Fruit fly (Drosophila melanogaster): Measurements from ENCODE around the gene Pburs.
A peak's percentile ranks its signal among the peaks of the same experiment; 100 is the strongest.

The Pburs gene

DNA sequence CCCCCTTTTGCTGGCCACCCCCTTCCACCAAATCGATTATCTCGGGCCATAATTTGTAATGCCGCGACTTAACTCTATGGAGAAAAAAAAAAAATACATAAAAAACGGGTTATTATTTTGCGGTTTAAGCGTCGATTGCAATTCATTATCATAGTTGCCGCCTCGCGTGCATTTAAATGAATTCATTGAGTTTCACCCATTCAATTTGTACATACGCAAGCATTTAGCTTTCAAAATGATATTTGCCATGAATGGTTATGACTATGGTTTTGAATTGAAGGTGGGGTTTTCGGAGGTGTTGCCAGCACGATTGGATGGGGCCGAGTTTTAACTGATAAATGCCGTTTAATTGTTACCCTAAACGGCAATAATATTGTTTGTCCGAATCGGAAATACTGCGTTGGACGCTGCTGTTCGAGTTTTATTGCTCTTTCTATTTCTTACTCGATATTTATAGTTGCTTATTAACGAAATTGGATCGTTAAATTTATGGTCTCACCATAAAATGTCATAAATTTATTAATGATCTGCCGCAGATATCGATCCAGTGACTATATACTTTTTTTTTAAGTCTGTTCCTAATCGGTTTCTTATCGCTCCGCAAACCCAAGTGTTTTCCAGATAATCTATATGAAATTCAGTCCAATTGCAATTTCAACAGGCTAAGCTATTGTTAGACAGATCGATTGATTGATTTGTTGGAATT, 12.2 kb downstream of the Pburs start:
- TF ChIP-seq CG2129 (GFP tag; IDR thresholded peaks at IDR 0.05; ENCODE audit: partially characterized antibody), result no peak
- no peak for TF ChIP-seq NC2β (GFP tag; optimal IDR thresholded peaks at IDR 0.05)
- TF ChIP-seq gcm (GFP tag; optimal IDR thresholded peaks at IDR 0.05), result peak; percentile 60
- no peak for TF ChIP-seq az2 (GFP tag; optimal IDR thresholded peaks at IDR 0.05)
- no peak for TF ChIP-seq cad (GFP tag; optimal IDR thresholded peaks at IDR 0.05)
- no peak for TF ChIP-seq CG6854 (GFP tag; optimal IDR thresholded peaks at IDR 0.05)
- no peak for TF ChIP-seq gro (GFP tag; optimal IDR thresholded peaks at IDR 0.05)
- TF ChIP-seq CG17829 (tag; optimal IDR thresholded peaks at IDR 0.05), result no peak
- no peak for TF ChIP-seq nmo (GFP tag; optimal IDR thresholded peaks at IDR 0.05)
- TF ChIP-seq Adf1 (GFP tag; IDR thresholded peaks at IDR 0.05), result no peak
- TF ChIP-seq Xrp1 (GFP tag; IDR thresholded peaks at IDR 0.05), result no peak
- TF ChIP-seq CG10565 (GFP tag; optimal IDR thresholded peaks at IDR 0.05), result no peak
- TF ChIP-seq caup (GFP tag; optimal IDR thresholded peaks at IDR 0.05; ENCODE audit: severe bottlenecking), result no peak
- no peak for TF ChIP-seq Dll (GFP tag; IDR thresholded peaks at IDR 0.05; ENCODE audit: partially characterized antibody)
- TF ChIP-seq CHES-1-like (GFP tag; optimal IDR thresholded peaks at IDR 0.05), result no peak
- no peak for TF ChIP-seq CG31224 (GFP tag; IDR thresholded peaks at IDR 0.05)
- TF ChIP-seq lilli (GFP tag; optimal IDR thresholded peaks at IDR 0.05), result no peak
- no peak for TF ChIP-seq p53 (GFP tag; optimal IDR thresholded peaks at IDR 0.05)
- no peak for TF ChIP-seq CG4707 (GFP tag; optimal IDR thresholded peaks at IDR 0.05)
- TF ChIP-seq CG15011 (GFP tag; optimal IDR thresholded peaks at IDR 0.05), result no peak
- TF ChIP-seq bsh (GFP tag; optimal IDR thresholded peaks at IDR 0.05), result peak in 1 of 2 experiments; percentile 8
- TF ChIP-seq tio (GFP tag; optimal IDR thresholded peaks at IDR 0.05), result no peak
- no peak for TF ChIP-seq CG10274 (GFP tag; optimal IDR thresholded peaks at IDR 0.05)
- no peak for TF ChIP-seq Hsf (GFP tag; optimal IDR thresholded peaks at IDR 0.05)
- peak; percentile 17 for TF ChIP-seq Oli (tag; optimal IDR thresholded peaks at IDR 0.05)
- no peak for TF ChIP-seq gcm2 (GFP tag; optimal IDR thresholded peaks at IDR 0.05)
- TF ChIP-seq Meics (GFP tag; optimal IDR thresholded peaks at IDR 0.05), result no peak
- no peak for TF ChIP-seq CG6683 (GFP tag; optimal IDR thresholded peaks at IDR 0.05)
- TF ChIP-seq CG6765 (GFP tag; optimal IDR thresholded peaks at IDR 0.05), result no peak
- TF ChIP-seq CG13775 (GFP tag; optimal IDR thresholded peaks at IDR 0.05), result peak; percentile 10
- TF ChIP-seq CG32532 (GFP tag; IDR thresholded peaks at IDR 0.05), result peak; percentile 8; the same call in 1 of the 2 replicates
- no peak for TF ChIP-seq ash1 (GFP tag; optimal IDR thresholded peaks at IDR 0.05)
- no peak for TF ChIP-seq CG11723 (GFP tag; optimal IDR thresholded peaks at IDR 0.05)
- TF ChIP-seq Taf1 (GFP tag; IDR thresholded peaks at IDR 0.05), result no peak
- peak; percentile 9 for TF ChIP-seq NfI (GFP tag; optimal IDR thresholded peaks at IDR 0.05)
- peak; percentile 27 for TF ChIP-seq CG10431 (GFP tag; optimal IDR thresholded peaks at IDR 0.05)
- no peak for TF ChIP-seq pum (GFP tag; optimal IDR thresholded peaks at IDR 0.05)
- TF ChIP-seq unpg (GFP tag; optimal IDR thresholded peaks at IDR 0.05), result peak; percentile 72
- TF ChIP-seq CG12942 (GFP tag; optimal IDR thresholded peaks at IDR 0.05), result no peak
- TF ChIP-seq CG9609 (GFP tag; optimal IDR thresholded peaks at IDR 0.05), result no peak
- TF ChIP-seq CG8281 (tag; optimal IDR thresholded peaks at IDR 0.05), result peak; percentile 38
- TF ChIP-seq Dp (GFP tag; optimal IDR thresholded peaks at IDR 0.05), result no peak
- peak; percentile 72 for TF ChIP-seq PHDP (tag; optimal IDR thresholded peaks at IDR 0.05)
- peak; percentile 54 for TF ChIP-seq CG12071 (GFP tag; optimal IDR thresholded peaks at IDR 0.05)
- no peak for TF ChIP-seq CG32772 (GFP tag; IDR thresholded peaks at IDR 0.05)
- TF ChIP-seq seq (GFP tag; IDR thresholded peaks at IDR 0.05), result no peak
- TF ChIP-seq tup (GFP tag; optimal IDR thresholded peaks at IDR 0.05), result no peak
- no peak for TF ChIP-seq CG13624 (GFP tag; optimal IDR thresholded peaks at IDR 0.05)
- no peak for TF ChIP-seq aop (GFP tag; IDR thresholded peaks at IDR 0.05)
- TF ChIP-seq CG34422 (GFP tag; IDR thresholded peaks at IDR 0.05), result no peak
